Worm (Caenorhabditis elegans) whole organism, L4/young adult: ENCODE measurements around the gene irld-64.

Source experiments
- W03F9.2 ChIP-seq: fragments of 150-350 bp; optimal IDR thresholded peaks from 2 replicates; lab custom pipeline; 2014; ENCODE audit warnings: missing biosample characterization, missing genetic modification characterization
- dao-5 ChIP-seq: sonication (generic microtip); optimal IDR thresholded peaks from 2 replicates; lab custom pipeline; 2016; ENCODE audit warnings: missing genotype, missing genetic modification characterization, moderate library complexity, missing compliant biosample characterization
- him-1 ChIP-seq: sonication (generic microtip); optimal IDR thresholded peaks from 2 replicates; lab custom pipeline; 2016; ENCODE audit warnings: missing genotype, missing genetic modification reagents, missing genetic modification characterization, missing compliant biosample characterization

irld-64 gene

DNA sequence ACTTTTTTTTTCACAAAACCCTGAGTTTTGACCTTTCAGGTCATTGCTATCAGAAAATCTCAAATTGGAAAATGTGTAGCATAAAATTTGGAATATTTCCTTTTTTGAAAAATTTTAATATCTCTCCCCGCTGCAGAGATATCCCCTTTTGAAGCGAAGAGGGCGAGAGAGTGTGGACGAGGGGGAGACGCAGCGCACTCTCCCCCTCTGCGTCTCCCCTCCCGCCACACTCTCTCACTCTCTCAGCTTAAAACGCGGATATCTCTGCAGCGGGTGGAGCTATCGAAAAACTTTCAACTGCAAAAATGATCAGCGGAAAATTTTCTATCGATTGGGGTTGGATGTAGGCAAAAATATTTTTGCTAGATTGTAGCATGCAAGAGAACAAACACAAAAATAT is 7.6 kb downstream of the irld-64 start:
- TF ChIP-seq W03F9.2 (tag; lab: Kevin White, UChicago): no peak
- TF ChIP-seq dao-5 (tag; lab: Kevin White, UChicago): no peak
- no peak for TF ChIP-seq him-1

DNA sequence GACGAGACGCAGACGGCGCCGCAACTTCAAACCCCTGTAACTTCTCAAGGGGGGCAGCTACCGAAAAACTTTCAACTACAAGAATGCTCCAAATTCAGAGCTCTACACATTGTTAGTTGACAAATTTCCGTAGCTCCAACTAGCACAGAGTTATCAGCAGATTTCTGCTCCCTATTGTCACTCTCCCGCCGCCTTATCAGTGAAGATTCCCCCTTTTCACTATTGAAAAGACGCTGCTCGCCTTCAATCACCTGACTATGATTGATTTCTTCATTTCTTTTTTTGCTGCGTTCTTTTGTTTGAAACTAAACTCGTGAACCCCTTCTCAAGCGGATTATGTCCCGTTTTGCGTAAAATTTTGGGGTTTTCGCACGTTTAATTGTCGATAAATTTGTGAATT is 8.0 kb downstream of the irld-64 start:
- TF ChIP-seq W03F9.2 (tag; lab: Kevin White, UChicago) (no peak), him-1 (no peak), dao-5 (tag; lab: Kevin White, UChicago) (no peak)

DNA sequence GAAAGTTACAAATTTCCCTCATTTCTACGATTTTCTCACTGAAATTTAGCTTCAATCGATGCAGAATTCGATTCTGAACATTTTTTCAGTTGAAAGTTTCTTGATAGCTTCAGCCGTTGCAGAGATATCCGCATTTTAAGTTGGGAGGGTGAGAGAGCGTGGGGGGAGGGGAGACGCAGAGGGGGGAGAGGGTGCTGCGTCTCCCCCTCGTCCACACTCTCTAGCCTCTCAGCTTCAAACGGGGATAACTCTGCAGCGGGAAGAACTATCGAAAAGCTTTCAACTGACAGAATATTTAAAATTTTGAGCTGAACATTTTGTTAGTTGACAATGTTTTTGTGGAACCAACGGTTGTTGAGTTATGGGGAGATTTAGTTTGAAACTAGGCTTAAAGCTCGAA is 8.5 kb downstream of the irld-64 start:
- TF ChIP-seq him-1: no peak
- no peak for TF ChIP-seq dao-5 (tag; lab: Kevin White, UChicago)
- no peak for TF ChIP-seq W03F9.2 (tag; lab: Kevin White, UChicago)

DNA sequence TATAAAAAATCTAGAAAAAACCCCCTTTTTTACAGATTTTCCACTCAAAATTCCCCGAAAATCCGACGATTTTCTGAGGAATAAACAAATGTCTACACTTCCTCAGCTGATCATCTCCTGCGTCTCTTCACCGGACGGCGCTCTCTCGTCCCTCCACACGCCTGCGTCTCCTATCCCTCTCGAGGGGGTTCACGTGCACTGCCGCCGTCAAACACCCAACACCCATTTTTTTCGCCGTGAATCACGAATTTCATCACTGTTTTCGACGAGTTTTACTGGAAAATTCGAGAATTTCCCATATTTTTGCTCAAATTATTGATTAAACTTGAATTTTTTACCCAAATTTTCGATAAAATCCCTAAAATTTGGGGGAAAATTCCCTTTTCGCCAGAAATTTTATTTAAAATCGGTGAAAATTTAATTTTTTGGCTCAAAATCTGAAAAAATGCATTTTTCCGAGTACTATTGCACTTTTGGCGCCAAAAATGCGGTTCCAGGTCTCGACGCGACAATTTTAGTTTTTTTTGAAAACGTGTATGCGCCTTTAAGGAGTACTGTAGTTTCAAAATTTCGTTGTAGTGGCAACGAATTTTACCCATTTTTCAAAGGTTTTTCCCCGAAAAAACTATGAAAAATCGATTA is 9.5 kb downstream of the irld-64 start:
- TF ChIP-seq dao-5 (tag; lab: Kevin White, UChicago): no peak
- TF ChIP-seq him-1: no peak
- TF ChIP-seq W03F9.2 (tag; lab: Kevin White, UChicago): peak; percentile 4

DNA sequence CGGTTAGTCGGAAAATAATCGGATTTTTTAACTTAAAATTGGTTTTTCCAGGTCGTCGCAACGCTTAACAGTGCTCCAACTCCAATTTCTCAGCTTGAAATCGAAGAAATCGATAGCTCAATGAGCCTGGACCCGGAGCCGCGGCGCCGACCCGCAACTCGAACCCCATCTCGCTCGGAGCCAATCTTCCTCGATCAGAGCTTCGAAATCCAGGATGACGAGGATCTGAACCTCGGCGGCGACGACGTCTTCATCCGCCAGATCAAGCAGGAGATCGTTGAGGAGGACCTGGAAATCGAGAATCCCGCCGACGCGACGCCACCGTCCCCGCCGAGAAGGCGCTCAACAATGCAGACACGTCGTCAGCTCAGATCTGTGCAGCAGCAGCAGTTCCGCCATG is 10.2 kb downstream of the irld-64 start:
- TF ChIP-seq W03F9.2 (tag; lab: Kevin White, UChicago): no peak
- no peak for TF ChIP-seq dao-5 (tag; lab: Kevin White, UChicago)
- TF ChIP-seq him-1: no peak

DNA sequence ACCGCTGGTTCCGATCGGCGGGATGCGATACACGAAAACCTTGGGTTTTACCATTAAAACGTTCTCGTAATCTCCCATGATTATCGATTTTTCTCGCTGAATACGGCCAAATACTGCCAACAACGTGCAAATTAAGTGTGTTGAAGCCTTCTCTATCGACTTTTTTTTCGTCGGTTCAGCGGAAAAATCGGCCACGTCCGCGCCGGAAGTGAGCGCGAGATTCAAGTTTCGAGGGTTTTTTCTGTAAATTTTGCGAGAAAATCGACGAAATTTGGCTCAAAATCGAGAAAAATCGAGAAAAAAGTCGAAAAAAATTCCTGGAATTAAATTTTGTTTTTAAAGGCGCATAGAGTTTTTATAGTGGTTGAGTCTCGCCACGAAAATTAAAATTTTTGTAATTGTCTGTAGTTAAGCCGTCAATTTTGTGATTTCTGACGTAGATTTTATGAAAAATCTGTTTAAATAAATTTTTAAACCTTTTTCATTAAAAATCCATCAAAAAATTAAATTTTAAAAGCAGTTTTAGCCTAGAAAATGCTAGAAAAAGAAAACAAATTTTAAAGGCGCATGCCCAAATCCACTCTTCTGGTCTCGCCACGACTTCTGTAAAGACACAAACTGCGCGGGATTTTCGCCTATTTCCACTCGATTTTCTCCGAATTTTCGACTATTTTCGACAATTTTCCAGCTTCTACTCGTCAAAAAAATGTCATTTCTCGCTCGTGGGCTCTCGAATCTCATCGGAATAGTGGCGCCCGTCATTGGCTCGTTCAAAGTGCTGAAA is 11.1 kb downstream of the irld-64 start, which contains the start of the genes ncap-1 and Y110A2AR.1:
TSS of gene ncap-1 (minus strand) at position 241 of the 784 bp plus-strand sequence.
TSS of gene Y110A2AR.1 (plus strand) at position 637 of the 784 bp plus-strand sequence.
- no peak for TF ChIP-seq dao-5 (tag; lab: Kevin White, UChicago)
- peak; percentile 36 for TF ChIP-seq W03F9.2 (tag; lab: Kevin White, UChicago)

DNA sequence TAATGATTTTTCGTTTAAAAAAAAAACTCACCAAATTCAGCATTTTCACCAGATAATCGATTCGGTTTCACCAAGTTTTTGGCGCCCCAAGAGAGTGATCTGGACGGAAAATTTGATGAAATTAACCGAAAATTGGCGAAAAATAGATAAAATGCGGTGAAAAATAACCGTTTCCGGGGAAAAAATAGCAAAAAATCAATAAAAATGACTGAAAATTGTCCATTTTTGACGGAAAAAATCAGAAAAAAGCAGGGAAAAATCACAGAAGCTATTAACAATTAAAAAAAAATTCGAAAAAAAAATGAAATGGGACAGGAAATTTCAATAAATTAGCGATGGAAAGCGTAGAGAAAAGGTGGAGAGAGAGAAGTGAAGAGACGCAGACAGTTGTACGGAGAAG is 16.9 kb downstream of the irld-64 start, which contains the start of gene ubc-15:
TSS of gene ubc-15 (minus strand) at position 101 of the 400 bp plus-strand sequence.
- TF ChIP-seq dao-5 (tag; lab: Kevin White, UChicago) (no peak), him-1 (no peak), W03F9.2 (tag; lab: Kevin White, UChicago) (no peak)

DNA sequence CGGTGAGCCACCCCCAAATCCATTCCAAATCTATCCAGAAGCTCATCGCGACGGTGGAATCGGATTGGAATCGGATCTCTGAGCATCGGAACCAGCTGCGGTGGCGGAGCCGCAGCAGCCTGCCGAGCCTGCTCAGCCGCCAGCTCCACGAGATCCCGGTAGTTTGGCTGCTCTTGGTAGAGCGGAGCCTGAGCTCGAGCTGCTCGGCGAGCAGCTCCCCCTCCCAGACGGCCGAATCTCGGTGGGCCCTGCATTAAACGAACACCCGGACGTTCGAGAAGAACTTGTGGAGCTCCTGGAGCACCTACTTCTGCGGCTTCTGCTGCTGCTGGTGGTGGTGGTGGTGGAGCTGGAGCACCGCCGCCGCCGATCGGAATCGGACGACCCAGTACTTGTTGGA is 26.7 kb downstream of the irld-64 start:
- TF ChIP-seq W03F9.2 (tag; lab: Kevin White, UChicago) (no peak), dao-5 (tag; lab: Kevin White, UChicago) (no peak), him-1 (no peak)

DNA sequence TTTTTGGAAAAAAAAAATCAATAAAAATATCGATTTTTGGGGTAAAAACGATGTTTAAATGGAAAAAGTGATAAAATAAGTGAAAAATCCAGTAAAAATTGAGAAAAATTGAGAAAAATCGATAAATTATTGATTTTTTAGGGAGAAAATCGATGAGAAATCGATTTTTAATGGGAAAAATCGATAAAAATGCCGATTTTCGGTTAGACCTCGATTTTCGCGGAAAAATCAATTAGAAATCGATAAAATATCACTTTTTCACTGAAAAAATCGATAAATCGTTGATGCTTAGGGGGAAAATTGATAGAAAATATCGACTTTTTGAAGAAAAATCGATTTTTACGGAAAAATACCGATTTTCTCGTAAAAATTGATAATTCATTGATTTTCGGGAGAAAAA is 29.2 kb downstream of the irld-64 start:
- TF ChIP-seq him-1 (no peak), dao-5 (tag; lab: Kevin White, UChicago) (no peak), W03F9.2 (tag; lab: Kevin White, UChicago) (no peak)

DNA sequence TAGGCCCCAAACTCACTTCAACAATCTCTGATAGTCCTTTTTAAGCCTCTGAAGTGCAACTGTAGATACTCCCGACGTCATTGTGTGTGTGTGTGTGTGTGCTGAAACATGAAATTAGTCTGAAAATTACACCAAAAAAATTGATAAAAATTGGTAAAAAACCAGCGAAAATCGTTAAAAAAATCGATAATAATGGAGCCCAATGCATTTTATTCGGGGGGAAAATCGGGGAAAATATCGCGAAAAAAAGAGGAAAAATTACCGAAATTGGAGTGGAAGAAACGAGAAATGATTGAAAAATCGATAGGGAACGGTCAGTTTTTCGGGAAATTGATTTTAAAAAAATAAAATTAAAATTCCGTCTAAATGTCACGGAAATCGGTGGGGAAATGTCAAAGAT is 30.2 kb downstream of the irld-64 start, which contains the start of gene ubc-26:
TSS of gene ubc-26 (minus strand) at position 101 of the 400 bp plus-strand sequence.
- no peak for TF ChIP-seq him-1
- TF ChIP-seq dao-5 (tag; lab: Kevin White, UChicago): no peak
- TF ChIP-seq W03F9.2 (tag; lab: Kevin White, UChicago): no peak

DNA sequence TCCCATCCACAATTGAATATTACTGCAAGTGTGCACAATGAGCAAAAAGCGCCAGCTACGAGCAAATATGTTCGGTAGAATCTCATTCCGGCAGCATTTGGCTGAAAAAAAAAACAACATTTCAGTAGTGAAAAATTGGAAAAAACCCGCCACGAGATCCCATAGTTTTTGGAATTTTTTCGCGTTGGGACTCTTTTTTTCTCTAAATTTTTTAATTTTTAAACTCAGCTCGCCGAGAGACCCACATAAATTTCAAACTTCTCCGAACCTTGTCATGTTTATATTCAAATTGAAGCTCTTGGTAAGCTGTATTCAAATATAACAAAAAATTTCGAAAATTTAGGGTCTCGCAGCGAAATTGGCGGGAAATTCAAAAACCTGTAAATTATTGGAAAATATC is 36.1 kb downstream of the irld-64 start, which contains the start of gene sqv-2:
TSS of gene sqv-2 (minus strand) at position 101 of the 400 bp plus-strand sequence.
- no peak for TF ChIP-seq W03F9.2 (tag; lab: Kevin White, UChicago)
- TF ChIP-seq dao-5 (tag; lab: Kevin White, UChicago): no peak
- TF ChIP-seq him-1: no peak

DNA sequence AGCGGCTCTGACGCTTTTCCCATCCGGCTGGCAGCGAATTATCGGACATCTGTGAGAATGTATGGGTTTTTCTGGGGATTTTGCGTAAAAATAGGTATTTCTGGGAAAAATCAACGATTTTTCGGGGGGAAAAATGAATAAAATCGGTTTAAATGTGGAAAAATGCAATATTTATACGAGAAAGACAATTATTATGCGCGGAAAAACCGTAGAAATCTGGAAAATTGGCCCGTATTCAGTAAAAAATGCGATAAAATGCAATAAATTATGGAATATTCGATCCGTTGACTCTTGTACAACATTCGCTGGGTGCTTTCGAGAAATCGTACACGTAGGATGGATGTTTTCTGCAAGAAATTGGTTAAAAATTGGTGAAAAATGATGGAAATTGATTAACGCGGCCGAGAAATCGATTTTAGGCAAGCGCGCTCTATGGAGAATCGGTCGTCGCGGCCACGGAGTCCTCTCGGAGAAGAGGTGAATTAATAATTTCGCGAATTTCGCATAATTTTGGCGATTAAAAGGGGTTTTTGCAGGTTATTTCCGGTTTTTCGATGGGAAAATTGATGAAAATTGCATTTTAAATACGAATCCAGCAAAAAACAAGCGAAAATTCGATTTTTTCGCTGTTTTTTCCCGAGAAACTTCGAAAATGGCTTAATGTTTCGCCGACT is 41.3 kb downstream of the irld-64 start, which contains the start of gene pinn-1:
TSS of gene pinn-1 (minus strand) at position 51 of the 674 bp plus-strand sequence.
- TF ChIP-seq him-1 (peak; percentile 55), dao-5 (tag; lab: Kevin White, UChicago) (no peak), W03F9.2 (tag; lab: Kevin White, UChicago) (peak; percentile 71)
